Fruit fly (Drosophila melanogaster) whole organism, pupa: Measurements from ENCODE around the gene CG42538.

Source experiments
- CG13204 ChIP-seq: fragments of 200-800 bp; sonication (Bioruptor generic); optimal IDR thresholded peaks from 2 replicates; lab custom pipeline; 2018; ENCODE audit warnings: missing biosample characterization, mild to moderate bottlenecking, missing genetic modification characterization, moderate library complexity
- CG34367 ChIP-seq: fragments of 200-800 bp; sonication (Bioruptor generic); optimal IDR thresholded peaks from 2 replicates; lab custom pipeline; 2018; ENCODE audit warnings: missing biosample characterization, mild to moderate bottlenecking, missing genetic modification characterization
- CG4496 ChIP-seq: fragments of 200-800 bp; sonication (Bioruptor generic); IDR thresholded peaks from 3 replicates; pipeline ENCODE4 v1.3.6; 2022; ENCODE audit warnings: missing biosample characterization, missing genetic modification characterization
- D1 ChIP-seq: fragments of 200-800 bp; sonication (Bioruptor generic); optimal IDR thresholded peaks from 2 replicates; lab custom pipeline; 2018; ENCODE audit warnings: missing biosample characterization, mild to moderate bottlenecking, missing genetic modification characterization, moderate library complexity
- Pif1A ChIP-seq: fragments of 200-800 bp; sonication (Bioruptor generic); optimal IDR thresholded peaks from 3 replicates; lab custom pipeline; 2016; ENCODE audit warnings: missing biosample characterization, missing genetic modification characterization
- gl ChIP-seq: fragments of 200-800 bp; sonication (Bioruptor generic); optimal IDR thresholded peaks from 2 replicates; lab custom pipeline; 2018; ENCODE audit warnings: missing biosample characterization, mild to moderate bottlenecking, missing genetic modification characterization

- TF ChIP-seq CG13204 (GFP tag; lab: Kevin White, UChicago) = no peak
- TF ChIP-seq CG4496 (GFP tag; lab: Robert Waterston, UW) = no peak
- TF ChIP-seq D1 (tag; lab: Kevin White, UChicago) = no peak
- TF ChIP-seq gl = no peak
- no peak for TF ChIP-seq CG34367 (tag; lab: Kevin White, UChicago)
- no peak for TF ChIP-seq Pif1A (GFP tag; lab: Kevin White, UChicago)
These were observed 16.6 kb upstream of the CG42538 start for dm6 chr3L:16017528-16018250.
